Fruit fly (Drosophila melanogaster) whole organism, embryonic: ENCODE data around the gene MTF-1.

Experiments used
- CG10366 ChIP-seq: fragments of 200-800 bp; sonication (Bioruptor generic); IDR thresholded peaks from 2 replicates; pipeline ENCODE4 v1.3.6; 2022; ENCODE audit warnings: missing biosample characterization, missing genetic modification characterization
- CG10565 ChIP-seq: fragments of 200-800 bp; sonication (Bioruptor generic); optimal IDR thresholded peaks from 3 replicates; lab custom pipeline; 2016; ENCODE audit warnings: missing biosample characterization, mild to moderate bottlenecking, missing genetic modification characterization
- CG12155 ChIP-seq: fragments of 200-800 bp; sonication (Bioruptor generic); optimal IDR thresholded peaks from 3 replicates; lab custom pipeline; 2016; ENCODE audit warnings: missing biosample characterization, missing genetic modification characterization
- CG12391 ChIP-seq: fragments of 200-800 bp; sonication (Bioruptor generic); optimal IDR thresholded peaks from 3 replicates; lab custom pipeline; 2018; ENCODE audit warnings: missing biosample characterization, mild to moderate bottlenecking, missing genetic modification characterization, moderate library complexity
- CG13287 ChIP-seq: fragments of 200-800 bp; sonication (Bioruptor generic); IDR thresholded peaks from 2 replicates; pipeline ENCODE4 v1.3.6; 2022; ENCODE audit warnings: missing biosample characterization, missing genetic modification characterization; ENCODE audit not compliant: partially characterized antibody
- CG14710 ChIP-seq: fragments of 200-800 bp; sonication (Bioruptor generic); optimal IDR thresholded peaks from 3 replicates; lab custom pipeline; 2019; ENCODE audit warnings: missing biosample characterization, mild to moderate bottlenecking, missing genetic modification characterization, moderate library complexity
- CG15269 ChIP-seq: fragments of 200-800 bp; sonication (Bioruptor generic); optimal IDR thresholded peaks from 2 replicates; lab custom pipeline; 2018; ENCODE audit warnings: missing biosample characterization, mild to moderate bottlenecking, missing genetic modification characterization, moderate library complexity
- CG1529 ChIP-seq: fragments of 200-800 bp; sonication (Bioruptor generic); optimal IDR thresholded peaks from 3 replicates; lab custom pipeline; 2018; ENCODE audit warnings: missing biosample characterization, missing genetic modification characterization
- CG1603 ChIP-seq: fragments of 200-800 bp; sonication (Bioruptor generic); optimal IDR thresholded peaks from 2 replicates; lab custom pipeline; 2019; ENCODE audit warnings: missing biosample characterization, mild to moderate bottlenecking, missing genetic modification characterization, moderate library complexity
- CG16813 ChIP-seq: fragments of 200-800 bp; sonication (Bioruptor generic); IDR thresholded peaks from 3 replicates; pipeline ENCODE4 v1.3.6; 2022; ENCODE audit warnings: missing biosample characterization, missing genetic modification characterization; ENCODE audit not compliant: partially characterized antibody
- CG17829 ChIP-seq: fragments of 200-800 bp; optimal IDR thresholded peaks from 2 replicates; lab custom pipeline; 2019; ENCODE audit warnings: missing biosample characterization, mild to moderate bottlenecking, missing genetic modification characterization, moderate library complexity
- CG2712 ChIP-seq: fragments of 200-800 bp; optimal IDR thresholded peaks from 3 replicates; lab custom pipeline; 2019; ENCODE audit warnings: missing biosample characterization, mild to moderate bottlenecking, missing genetic modification characterization, moderate library complexity
- CG6854 ChIP-seq: fragments of 200-800 bp; sonication (Bioruptor generic); optimal IDR thresholded peaks from 3 replicates; lab custom pipeline; 2017; ENCODE audit warnings: missing biosample characterization, mild to moderate bottlenecking, missing genetic modification characterization
- CG7786 ChIP-seq: fragments of 200-800 bp; sonication (Bioruptor generic); optimal IDR thresholded peaks from 2 replicates; lab custom pipeline; 2016; ENCODE audit warnings: missing biosample characterization, missing genetic modification characterization
- CG8924 ChIP-seq: fragments of 200-800 bp; optimal IDR thresholded peaks from 3 replicates; lab custom pipeline; 2019; ENCODE audit warnings: missing biosample characterization, mild to moderate bottlenecking, missing genetic modification characterization, moderate library complexity
- D19A ChIP-seq: fragments of 200-800 bp; optimal IDR thresholded peaks from 3 replicates; lab custom pipeline; 2019; ENCODE audit warnings: missing biosample characterization, mild to moderate bottlenecking, missing genetic modification characterization, moderate library complexity
- Dll ChIP-seq: fragments of 200-800 bp; sonication (Bioruptor generic); IDR thresholded peaks from 4 replicates; pipeline ENCODE4 v1.3.6; 2022; ENCODE audit warnings: missing biosample characterization, missing genetic modification characterization; ENCODE audit not compliant: partially characterized antibody
- Drgx ChIP-seq: fragments of 200-800 bp; sonication (Bioruptor generic); IDR thresholded peaks from 2 replicates; pipeline ENCODE4 v1.3.6; 2022; ENCODE audit warnings: missing biosample characterization, missing genetic modification characterization
- E2f2 ChIP-seq: fragments of 200-800 bp; sonication (Bioruptor generic); IDR thresholded peaks from 2 replicates; pipeline ENCODE4 v1.3.6; 2022; ENCODE audit warnings: missing biosample characterization, missing genetic modification characterization
- GATAe ChIP-seq: fragments of 200-800 bp; sonication (Bioruptor generic); conservative IDR thresholded peaks from 2 replicates; pipeline ENCODE4 v1.3.6; 2022; ENCODE audit warnings: missing biosample characterization, missing genetic modification characterization
- Hsf ChIP-seq: fragments of 200-800 bp; sonication (Bioruptor generic); optimal IDR thresholded peaks from 3 replicates; lab custom pipeline; 2016; ENCODE audit warnings: missing biosample characterization, missing genetic modification characterization
- Kr ChIP-seq: fragments of 200-800 bp; sonication (Bioruptor generic); optimal IDR thresholded peaks from 2 replicates; lab custom pipeline; 2017; ENCODE audit warnings: missing biosample characterization, mild to moderate bottlenecking, missing genetic modification characterization
- MBD-R2 ChIP-seq: fragments of 200-800 bp; sonication (Bioruptor generic); IDR thresholded peaks from 2 replicates; pipeline ENCODE4 v1.3.6; 2022; ENCODE audit warnings: missing biosample characterization, missing genetic modification characterization
- Nf-YA ChIP-seq: fragments of 200-800 bp; sonication (Bioruptor generic); IDR thresholded peaks from 2 replicates; pipeline ENCODE4 v1.3.6; 2022; ENCODE audit warnings: missing biosample characterization, missing genetic modification characterization
- Pdp1 ChIP-seq, 2 experiments: fragments of 200-800 bp; sonication (Bioruptor generic); optimal IDR thresholded peaks; 3 replicates each; lab custom pipeline; 2016; ENCODE audit warnings: missing biosample characterization in 2 of 2, missing genetic modification characterization in 2 of 2, mild to moderate bottlenecking in 1 of 2, moderate library complexity in 1 of 2
- Sin3A ChIP-seq: fragments of >200 bp; optimal IDR thresholded peaks from 2 replicates; lab custom pipeline; 2018
- Stat92E ChIP-seq, 3 experiments: fragments of >200 bp in 2 of 3; fragments of 200-800 bp in 1 of 3; sonication (Bioruptor generic) in 1 of 3; optimal IDR thresholded peaks; 2 replicates each; lab custom pipeline; 2017 to 2019; ENCODE audit warnings: missing biosample characterization in 3 of 3, missing genetic modification characterization in 3 of 3, mild to moderate bottlenecking in 1 of 3, moderate library complexity in 1 of 3
- ato ChIP-seq: fragments of 200-800 bp; sonication (Bioruptor generic); IDR thresholded peaks from 2 replicates; pipeline ENCODE4 v1.3.6; 2022; ENCODE audit warnings: missing biosample characterization, missing genetic modification characterization; ENCODE audit not compliant: partially characterized antibody
- dm ChIP-seq: fragments of 200-800 bp; sonication (Bioruptor generic); optimal IDR thresholded peaks from 3 replicates; lab custom pipeline; 2016; ENCODE audit warnings: missing biosample characterization, missing genetic modification characterization
- exex ChIP-seq: fragments of 200-800 bp; sonication (Bioruptor generic); optimal IDR thresholded peaks from 4 replicates; lab custom pipeline; 2018; ENCODE audit warnings: missing biosample characterization, mild to moderate bottlenecking, missing genetic modification characterization, moderate library complexity
- grn ChIP-seq: fragments of 200-800 bp; sonication (Bioruptor generic); optimal IDR thresholded peaks from 3 replicates; lab custom pipeline; 2017; ENCODE audit warnings: missing biosample characterization, missing genetic modification characterization
- hbn ChIP-seq: fragments of 200-800 bp; sonication (Bioruptor generic); IDR thresholded peaks from 2 replicates; pipeline ENCODE4 v1.3.6; 2022; ENCODE audit warnings: missing biosample characterization, missing genetic modification characterization; ENCODE audit not compliant: partially characterized antibody
- nerfin-1 ChIP-seq: fragments of 200-800 bp; sonication (Bioruptor generic); optimal IDR thresholded peaks from 3 replicates; lab custom pipeline; 2019; ENCODE audit warnings: missing biosample characterization, mild to moderate bottlenecking, missing genetic modification characterization, moderate library complexity
- nom ChIP-seq: fragments of 200-800 bp; sonication (Bioruptor generic); optimal IDR thresholded peaks from 2 replicates; lab custom pipeline; 2017; ENCODE audit warnings: missing biosample characterization, missing genetic modification characterization, mild to moderate bottlenecking, moderate library complexity, missing genetic modification reagents
- odd ChIP-seq: fragments of 200-800 bp; sonication (Bioruptor generic); optimal IDR thresholded peaks from 2 replicates; lab custom pipeline; 2017; ENCODE audit warnings: missing biosample characterization, mild to moderate bottlenecking, missing genetic modification characterization
- pnt ChIP-seq: fragments of 200-800 bp; sonication (Bioruptor generic); optimal IDR thresholded peaks from 3 replicates; lab custom pipeline; 2016; ENCODE audit warnings: missing biosample characterization, missing genetic modification characterization
- row ChIP-seq: fragments of 200-800 bp; sonication (Bioruptor generic); IDR thresholded peaks from 3 replicates; pipeline ENCODE4 v1.3.6; 2022; ENCODE audit warnings: missing biosample characterization, missing genetic modification characterization
- sens ChIP-seq: fragments of 200-800 bp; sonication (Bioruptor generic); peaks from one replicate; lab custom pipeline; 2016; ENCODE audit warnings: missing biosample characterization, missing genetic modification characterization
- seq ChIP-seq: fragments of 200-800 bp; sonication (Bioruptor generic); IDR thresholded peaks from 2 replicates; pipeline ENCODE4 v1.3.6; 2022; ENCODE audit warnings: missing biosample characterization, missing genetic modification characterization
- trem ChIP-seq: fragments of 200-800 bp; optimal IDR thresholded peaks from 3 replicates; lab custom pipeline; 2019; ENCODE audit warnings: missing biosample characterization, mild to moderate bottlenecking, missing genetic modification characterization, moderate library complexity

MTF-1 gene

DNA sequence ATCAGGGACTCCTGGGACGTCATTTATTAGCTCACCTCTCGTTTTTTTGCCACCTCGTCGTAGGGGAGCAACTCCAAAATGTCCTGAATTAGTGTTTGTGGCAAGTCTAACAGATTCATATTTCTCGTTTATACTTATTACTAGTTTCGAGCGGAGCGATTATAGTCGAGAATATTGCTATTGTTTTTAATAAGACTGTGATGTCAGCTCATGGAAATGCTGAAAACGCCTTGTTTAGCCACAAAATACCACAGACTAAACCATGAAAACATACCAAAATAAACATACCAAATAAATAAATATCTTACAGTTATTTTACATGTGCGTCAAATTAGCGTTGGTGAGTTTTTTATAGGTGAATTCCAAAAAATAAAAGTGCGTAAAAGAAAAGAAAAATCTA is 57.5 kb downstream of the MTF-1 start, which contains the start of gene pall (continued):
- TF ChIP-seq GATAe (GFP tag; lab: Robert Waterston, UW), result no peak
- TF ChIP-seq Dll (GFP tag; lab: Robert Waterston, UW), result peak; percentile 43; the same call in 2 of the 4 replicates
- peak; percentile 13 for TF ChIP-seq CG6854
- no peak for TF ChIP-seq CG1529 (GFP tag; lab: Kevin White, UChicago)
- TF ChIP-seq seq (GFP tag; lab: Robert Waterston, UW), result no peak
- TF ChIP-seq CG12391 (tag; lab: Kevin White, UChicago), result peak; percentile 20
- TF ChIP-seq Sin3A (lab: Kevin White, UChicago), result no peak
- TF ChIP-seq odd (GFP tag; lab: Kevin White, UChicago), result no peak
- peak in 1 of 3 experiments; percentile 56 for TF ChIP-seq Stat92E (GFP tag; optimal IDR thresholded peaks at IDR 0.05; lab: Kevin White, UChicago)
- peak; percentile 88 for TF ChIP-seq nerfin-1
- no peak for TF ChIP-seq D19A (tag; lab: Kevin White, UChicago)
- no peak for TF ChIP-seq Hsf
- no peak for TF ChIP-seq CG12155 (GFP tag; lab: Kevin White, UChicago)
- TF ChIP-seq pnt (GFP tag; lab: Kevin White, UChicago), result no peak
- TF ChIP-seq dm (GFP tag; lab: Kevin White, UChicago), result no peak
- no peak for TF ChIP-seq CG7786
- TF ChIP-seq CG14710 (tag; lab: Kevin White, UChicago), result peak; percentile 32
- peak; percentile 12; the same call in 1 of the 3 replicates for TF ChIP-seq row
- TF ChIP-seq CG1603 (tag; lab: Kevin White, UChicago), result no peak
- no peak for TF ChIP-seq Kr
- TF ChIP-seq CG10366 (GFP tag; lab: Robert Waterston, UW), result no peak
- TF ChIP-seq CG8924 (tag; lab: Kevin White, UChicago), result peak; percentile 38
- TF ChIP-seq ato (GFP tag; lab: Robert Waterston, UW), result no peak
- peak; percentile 37 for TF ChIP-seq CG17829 (tag; lab: Kevin White, UChicago)
- TF ChIP-seq exex (tag; lab: Kevin White, UChicago), result peak; percentile 2
- TF ChIP-seq CG13287 (GFP tag; lab: Robert Waterston, UW), result peak; percentile 54; the same call in 1 of the 2 replicates
- peak; percentile 33; the same call in 1 of the 2 replicates for TF ChIP-seq hbn (GFP tag; lab: Robert Waterston, UW)
- TF ChIP-seq Drgx (GFP tag; lab: Robert Waterston, UW), result no peak
- peak; percentile 60 for TF ChIP-seq trem (tag; lab: Kevin White, UChicago)
- peak in 1 of 2 experiments; percentile 18 for TF ChIP-seq Pdp1 (GFP tag; optimal IDR thresholded peaks at IDR 0.05; lab: Kevin White, UChicago)
- TF ChIP-seq Nf-YA (GFP tag; lab: Robert Waterston, UW), result no peak
- 0 out of 3 replicates have a peak, but pooled peaks have one; percentile 16 for TF ChIP-seq CG16813
- TF ChIP-seq CG15269 (tag; lab: Kevin White, UChicago), result no peak
- TF ChIP-seq CG10565, result no peak
- peak; percentile 57; the same call in 1 of the 2 replicates for TF ChIP-seq E2f2 (GFP tag; lab: Robert Waterston, UW)
- peak; percentile 70 for TF ChIP-seq sens (GFP tag; lab: Kevin White, UChicago)
- TF ChIP-seq nom, result no peak
- no peak for TF ChIP-seq grn
- peak; percentile 36 for TF ChIP-seq CG2712
- peak; percentile 60 for TF ChIP-seq MBD-R2 (GFP tag; lab: Robert Waterston, UW)
